Worm (Caenorhabditis elegans) whole organism, mixed stage, embryonic: ENCODE results near the gene clec-84.

ENCODE experiments used
- elt-3 ChIP-seq: fragments of 150-350 bp; optimal IDR thresholded peaks from 2 replicates; lab custom pipeline; 2014; ENCODE audit warnings: missing biosample characterization, missing genetic modification characterization
- flh-1 ChIP-seq: fragments of 200-800 bp; sonication (Bioruptor generic); optimal IDR thresholded peaks from 2 replicates; lab custom pipeline; 2018; ENCODE audit warnings: mild to moderate bottlenecking, missing genetic modification characterization, moderate library complexity, missing compliant biosample characterization
- hlh-1 ChIP-seq: fragments of 150-350 bp; optimal IDR thresholded peaks from 2 replicates; lab custom pipeline; 2014; ENCODE audit warnings: missing biosample characterization, missing genetic modification reagents, missing genetic modification characterization
- mep-1 ChIP-seq: fragments of 150-350 bp; optimal IDR thresholded peaks from 2 replicates; lab custom pipeline; 2017; ENCODE audit warnings: missing biosample characterization, missing genetic modification reagents, missing genetic modification characterization, inconsistent platforms
- nhr-237 ChIP-seq: fragments of 150-350 bp; optimal IDR thresholded peaks from 2 replicates; lab custom pipeline; 2014; ENCODE audit warnings: missing biosample characterization, missing genetic modification characterization
- snpc-4 ChIP-seq: fragments of 150-350 bp; optimal IDR thresholded peaks from 2 replicates; lab custom pipeline; 2014; ENCODE audit warnings: missing biosample characterization, missing genetic modification characterization
- sptf-1 ChIP-seq: sonication (generic microtip); optimal IDR thresholded peaks from 2 replicates; lab custom pipeline; 2017; ENCODE audit warnings: mild to moderate bottlenecking, missing genetic modification characterization, moderate library complexity, missing compliant biosample characterization
- ztf-11 ChIP-seq: fragments of 150-350 bp; optimal IDR thresholded peaks from 2 replicates; lab custom pipeline; 2014; ENCODE audit warnings: missing biosample characterization, missing genetic modification characterization

ce11 chrIV:2819633-2820032, 22.6 kb upstream of the clec-84 start, which contains the start of gene Y54G2A.13:
- TF ChIP-seq sptf-1 (tag; lab: Kevin White, UChicago) (no peak), hlh-1 (no peak), mep-1 (tag; lab: Kevin White, UChicago) (no peak), elt-3 (no peak), ztf-11 (no peak), flh-1 (no peak), snpc-4 (no peak), nhr-237 (tag; lab: Kevin White, UChicago) (no peak)
